Fruit fly (Drosophila melanogaster) whole organism, adult: ENCODE measurements around the gene GckIII.

Experiments
- CG11617 ChIP-seq: fragments of 200-800 bp; sonication (Bioruptor generic); optimal IDR thresholded peaks from 2 replicates; lab custom pipeline; 2017; ENCODE audit warnings: mild to moderate bottlenecking, missing biosample characterization, missing genetic modification reagents, missing genetic modification characterization
- CG5204 ChIP-seq: fragments of 200-800 bp; sonication (Bioruptor generic); optimal IDR thresholded peaks from 2 replicates; lab custom pipeline; 2016; ENCODE audit warnings: missing biosample characterization, missing genetic modification characterization
- Crg-1 ChIP-seq: fragments of 200-800 bp; sonication (Bioruptor generic); optimal IDR thresholded peaks from 2 replicates; lab custom pipeline; 2016; ENCODE audit warnings: missing biosample characterization, missing genetic modification characterization
- bab1 ChIP-seq: fragments of 200-800 bp; sonication (Bioruptor generic); optimal IDR thresholded peaks from 3 replicates; lab custom pipeline; 2019; ENCODE audit warnings: missing biosample characterization, mild to moderate bottlenecking, missing genetic modification characterization, moderate library complexity
- pad ChIP-seq: fragments of 200-800 bp; sonication (Bioruptor generic); optimal IDR thresholded peaks from 3 replicates; lab custom pipeline; 2017; ENCODE audit warnings: missing biosample characterization, missing genetic modification characterization, mild to moderate bottlenecking, moderate library complexity, missing genetic modification reagents
- tj ChIP-seq: fragments of 200-800 bp; sonication (Bioruptor generic); optimal IDR thresholded peaks from 3 replicates; lab custom pipeline; 2017; ENCODE audit warnings: missing biosample characterization, mild to moderate bottlenecking, missing genetic modification characterization, moderate library complexity

DNA sequence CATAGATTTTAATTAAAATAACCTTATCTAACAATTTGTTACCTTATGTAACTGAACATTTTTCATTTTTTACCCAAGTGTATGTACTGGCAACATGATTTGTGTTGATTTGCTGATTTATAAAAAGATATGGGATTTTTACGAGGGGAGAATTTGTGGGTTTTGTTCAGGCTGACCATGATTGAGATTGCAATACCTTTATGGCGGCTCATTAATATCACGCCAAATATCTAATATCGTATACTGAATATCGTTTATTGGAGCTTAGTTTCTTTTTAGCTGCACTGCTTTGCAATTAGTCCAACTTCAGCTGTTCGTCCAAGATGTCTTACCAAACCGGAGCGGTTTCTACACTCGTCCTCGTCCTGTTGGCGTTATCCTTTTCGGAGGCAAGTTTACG, 48.6 kb downstream of the GckIII start, which contains the start of gene CG31267:
- no peak for TF ChIP-seq pad (GFP tag; lab: Kevin White, UChicago)
- TF ChIP-seq bab1 (GFP tag; lab: Kevin White, UChicago), result no peak
- TF ChIP-seq Crg-1, result no peak
- TF ChIP-seq CG5204, result no peak
- no peak for TF ChIP-seq tj
- TF ChIP-seq CG11617 (GFP tag; lab: Kevin White, UChicago), result no peak
